Worm (Caenorhabditis elegans) whole organism, L2 larva: Measurements from ENCODE around the gene dos-2.

Experiments
- C34F6.9 ChIP-seq: fragments of 150-350 bp; optimal IDR thresholded peaks from 2 replicates; lab custom pipeline; 2014; ENCODE audit warnings: missing biosample characterization, missing genetic modification characterization
- R02D3.7 ChIP-seq: fragments of 150-350 bp; optimal IDR thresholded peaks from 2 replicates; lab custom pipeline; 2014; ENCODE audit warnings: missing biosample characterization, missing genetic modification characterization
- ZK546.5 ChIP-seq: sonication (generic microtip); optimal IDR thresholded peaks from 2 replicates; lab custom pipeline; 2017; ENCODE audit warnings: missing biosample characterization, missing genetic modification characterization
- alr-1 ChIP-seq: fragments of 150-350 bp; optimal IDR thresholded peaks from 2 replicates; lab custom pipeline; 2014; ENCODE audit warnings: missing biosample characterization, missing genetic modification characterization
- aly-2 ChIP-seq: fragments of 150-350 bp; optimal IDR thresholded peaks from 2 replicates; lab custom pipeline; 2014; ENCODE audit warnings: missing biosample characterization, missing genetic modification characterization
- ama-1 ChIP-seq: fragments of 150-350 bp; optimal IDR thresholded peaks from 2 replicates; lab custom pipeline; 2018; ENCODE audit warnings: inconsistent platforms
- blmp-1 ChIP-seq: sonication (generic microtip); optimal IDR thresholded peaks from 2 replicates; lab custom pipeline; 2017; ENCODE audit warnings: missing genetic modification characterization, mild to moderate bottlenecking, missing compliant biosample characterization, antibody characterized with exemption, moderate library complexity; ENCODE audit not compliant: insufficient read depth
- ceh-82 ChIP-seq: fragments of 150-350 bp; optimal IDR thresholded peaks from 2 replicates; lab custom pipeline; 2014; ENCODE audit warnings: missing biosample characterization, missing genetic modification characterization
- crh-2 ChIP-seq: sonication (generic microtip); optimal IDR thresholded peaks from 2 replicates; lab custom pipeline; 2017; ENCODE audit warnings: missing biosample characterization, missing genetic modification characterization
- dmd-4 ChIP-seq: sonication (generic microtip); optimal IDR thresholded peaks from 2 replicates; lab custom pipeline; 2017; ENCODE audit warnings: missing biosample characterization, missing genetic modification characterization
- elt-1 ChIP-seq: fragments of 150-350 bp; optimal IDR thresholded peaks from 2 replicates; lab custom pipeline; 2014; ENCODE audit warnings: missing biosample characterization, missing genetic modification characterization
- elt-3 ChIP-seq: sonication (generic microtip); optimal IDR thresholded peaks from 2 replicates; lab custom pipeline; 2017; ENCODE audit warnings: missing biosample characterization, missing genetic modification characterization
- fos-1 ChIP-seq: fragments of 150-350 bp; optimal IDR thresholded peaks from 2 replicates; lab custom pipeline; 2014; ENCODE audit warnings: missing biosample characterization, missing genetic modification characterization
- gmeb-1 ChIP-seq: fragments of 150-350 bp; optimal IDR thresholded peaks from 2 replicates; lab custom pipeline; 2014; ENCODE audit warnings: missing biosample characterization, missing genetic modification characterization
- lin-11 ChIP-seq: fragments of 150-350 bp; sonication (generic microtip); optimal IDR thresholded peaks from 2 replicates; lab custom pipeline; 2014; ENCODE audit warnings: missing biosample characterization, missing genetic modification characterization, inconsistent platforms, mixed read lengths
- lin-13 ChIP-seq: fragments of 150-350 bp; optimal IDR thresholded peaks from 2 replicates; lab custom pipeline; 2014; ENCODE audit warnings: missing biosample characterization, missing genetic modification reagents, missing genetic modification characterization
- lsy-2 ChIP-seq, 2 experiments: fragments of 150-350 bp in 1 of 2; sonication (generic microtip) in 1 of 2; optimal IDR thresholded peaks; 2 replicates each; lab custom pipeline; 2014 to 2017; ENCODE audit warnings: missing biosample characterization in 2 of 2, missing genetic modification characterization in 2 of 2
- mab-5 ChIP-seq: fragments of 150-350 bp; optimal IDR thresholded peaks from 2 replicates; lab custom pipeline; 2014; ENCODE audit warnings: missing biosample characterization, missing genetic modification characterization
- mdl-1 ChIP-seq, 2 experiments: fragments of 150-350 bp in 1 of 2; sonication (generic microtip) in 1 of 2; optimal IDR thresholded peaks; 2 replicates each; lab custom pipeline; 2017; ENCODE audit warnings: missing biosample characterization in 2 of 2, missing genetic modification characterization in 2 of 2
- nhr-10 ChIP-seq: sonication (generic microtip); optimal IDR thresholded peaks from 2 replicates; lab custom pipeline; 2017; ENCODE audit warnings: missing biosample characterization, missing genetic modification characterization
- nhr-12 ChIP-seq: fragments of 150-350 bp; optimal IDR thresholded peaks from 2 replicates; lab custom pipeline; 2014; ENCODE audit warnings: missing biosample characterization, missing genetic modification characterization
- nhr-129 ChIP-seq: fragments of 150-350 bp; optimal IDR thresholded peaks from 2 replicates; lab custom pipeline; 2014; ENCODE audit warnings: missing biosample characterization, missing genetic modification characterization
- nhr-23 ChIP-seq: fragments of 150-350 bp; optimal IDR thresholded peaks from 2 replicates; lab custom pipeline; 2014; ENCODE audit warnings: missing biosample characterization, missing genetic modification reagents, missing genetic modification characterization
- nhr-237 ChIP-seq: fragments of 150-350 bp; optimal IDR thresholded peaks from 2 replicates; lab custom pipeline; 2014; ENCODE audit warnings: missing biosample characterization, missing genetic modification characterization
- nhr-25 ChIP-seq: fragments of 150-350 bp; sonication (generic microtip); optimal IDR thresholded peaks from 3 replicates; lab custom pipeline; 2014; ENCODE audit warnings: missing biosample characterization, missing genetic modification characterization
- nhr-77 ChIP-seq: fragments of 150-350 bp; optimal IDR thresholded peaks from 2 replicates; lab custom pipeline; 2014; ENCODE audit warnings: missing biosample characterization, missing genetic modification characterization
- sem-4 ChIP-seq: fragments of 150-350 bp; optimal IDR thresholded peaks from 2 replicates; lab custom pipeline; 2014; ENCODE audit warnings: missing biosample characterization, missing genetic modification reagents, missing genetic modification characterization
- skn-1 ChIP-seq: sonication (generic microtip); optimal IDR thresholded peaks from 2 replicates; lab custom pipeline; 2017; ENCODE audit warnings: missing biosample characterization, missing genetic modification characterization
- sma-3 ChIP-seq: sonication (generic microtip); optimal IDR thresholded peaks from 2 replicates; lab custom pipeline; 2016; ENCODE audit warnings: missing genetic modification reagents, missing genetic modification characterization, missing compliant biosample characterization
- snpc-4 ChIP-seq: fragments of 150-350 bp; optimal IDR thresholded peaks from 2 replicates; lab custom pipeline; 2014; ENCODE audit warnings: missing biosample characterization, missing genetic modification characterization
- unc-39 ChIP-seq: fragments of 150-350 bp; optimal IDR thresholded peaks from 2 replicates; lab custom pipeline; 2014; ENCODE audit warnings: missing biosample characterization, missing genetic modification characterization
- unc-55 ChIP-seq: fragments of 150-350 bp; sonication (generic microtip); optimal IDR thresholded peaks from 3 replicates; lab custom pipeline; 2014; ENCODE audit warnings: missing biosample characterization, missing genetic modification reagents, missing genetic modification characterization
- unc-62 ChIP-seq: fragments of 150-350 bp; optimal IDR thresholded peaks from 2 replicates; lab custom pipeline; 2014; ENCODE audit warnings: missing biosample characterization, missing genetic modification reagents, missing genetic modification characterization
- zag-1 ChIP-seq: fragments of 150-350 bp; optimal IDR thresholded peaks from 2 replicates; lab custom pipeline; 2014; ENCODE audit warnings: missing biosample characterization, missing genetic modification characterization
- ztf-11 ChIP-seq: sonication (generic microtip); optimal IDR thresholded peaks from 2 replicates; lab custom pipeline; 2017; ENCODE audit warnings: missing biosample characterization, missing genetic modification characterization

Gene dos-2

DNA sequence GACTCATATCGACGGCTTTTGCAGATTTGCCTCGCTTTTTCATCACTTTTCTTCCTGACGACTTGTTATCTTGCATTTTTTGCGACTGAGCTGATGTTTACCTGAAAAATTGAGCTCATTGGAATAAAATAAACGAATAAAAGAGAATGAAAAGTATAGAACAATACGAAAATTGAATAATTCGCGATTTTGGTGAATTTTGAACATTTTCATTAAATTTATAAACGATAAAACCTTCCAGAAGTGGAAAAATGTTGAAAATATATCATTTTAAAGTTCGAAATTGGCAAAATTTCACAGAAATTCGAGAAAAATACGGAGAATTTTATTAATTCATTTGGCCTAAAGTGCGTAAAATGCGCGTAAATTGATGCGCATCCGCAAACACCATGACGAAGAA, 42.4 kb upstream of the dos-2 start, which contains the start of gene Y14H12B.2:
TSS of gene Y14H12B.2 (minus strand) at position 101 of the 400 bp plus-strand sequence.
- no peak for TF ChIP-seq skn-1 (tag; lab: Kevin White, UChicago)
- TF ChIP-seq lin-11 = no peak
- TF ChIP-seq nhr-10 (tag; lab: Kevin White, UChicago) = no peak
- TF ChIP-seq C34F6.9 (tag; lab: Kevin White, UChicago) = no peak
- no peak for TF ChIP-seq elt-1 (tag; lab: Kevin White, UChicago)
- TF ChIP-seq ceh-82 (tag; lab: Kevin White, UChicago) = no peak
- TF ChIP-seq fos-1 (tag; lab: Kevin White, UChicago) = no peak
- TF ChIP-seq mab-5 (tag; lab: Kevin White, UChicago) = no peak
- no peak for TF ChIP-seq dmd-4 (tag; lab: Kevin White, UChicago)
- TF ChIP-seq crh-2 (tag; lab: Kevin White, UChicago) = no peak
- no peak for TF ChIP-seq R02D3.7
- TF ChIP-seq zag-1 (tag; lab: Kevin White, UChicago) = no peak
- no peak for TF ChIP-seq nhr-25 (tag; lab: Kevin White, UChicago)
- TF ChIP-seq lsy-2 (tag; optimal IDR thresholded peaks at IDR 0.05; lab: Kevin White, UChicago) = no peak
- TF ChIP-seq nhr-77 (tag; lab: Kevin White, UChicago) = no peak
- TF ChIP-seq, all 48 proteins: peak for 0

- no peak for TF ChIP-seq elt-1 (tag; lab: Kevin White, UChicago)
- TF ChIP-seq nhr-129 (tag; lab: Kevin White, UChicago) = no peak
Measured at ce11 chrII:3934085-3934484, 42.0 kb upstream of the dos-2 start, which contains the start of gene Y14H12B.1. Gene Y14H12B.1 (plus strand): TSS chrII:3934447.

- no peak for TF ChIP-seq gmeb-1 (tag; lab: Kevin White, UChicago)
- TF ChIP-seq unc-62 (GFP tag; lab: Kevin White, UChicago) = no peak
- no peak for TF ChIP-seq mab-5 (tag; lab: Kevin White, UChicago)
- TF ChIP-seq blmp-1 (tag; lab: Kevin White, UChicago) = no peak
- no peak for TF ChIP-seq nhr-237 (tag; lab: Kevin White, UChicago)
- no peak for TF ChIP-seq zag-1 (tag; lab: Kevin White, UChicago)
Measured at ce11 chrII:3935098-3935497, 40.9 kb upstream of the dos-2 start.

- TF ChIP-seq ama-1 (lab: Kevin White, UChicago) (no peak), mdl-1 (tag; optimal IDR thresholded peaks at IDR 0.05; lab: Kevin White, UChicago) (no peak), gmeb-1 (tag; lab: Kevin White, UChicago) (no peak), snpc-4 (tag; lab: Kevin White, UChicago) (no peak), blmp-1 (tag; lab: Kevin White, UChicago) (no peak), sma-3 (no peak), nhr-12 (no peak), nhr-25 (tag; lab: Kevin White, UChicago) (no peak), lin-13 (GFP tag; lab: Kevin White, UChicago) (no peak), nhr-77 (tag; lab: Kevin White, UChicago) (no peak)
Measured at ce11 chrII:3935990-3936389, 40.1 kb upstream of the dos-2 start.

DNA sequence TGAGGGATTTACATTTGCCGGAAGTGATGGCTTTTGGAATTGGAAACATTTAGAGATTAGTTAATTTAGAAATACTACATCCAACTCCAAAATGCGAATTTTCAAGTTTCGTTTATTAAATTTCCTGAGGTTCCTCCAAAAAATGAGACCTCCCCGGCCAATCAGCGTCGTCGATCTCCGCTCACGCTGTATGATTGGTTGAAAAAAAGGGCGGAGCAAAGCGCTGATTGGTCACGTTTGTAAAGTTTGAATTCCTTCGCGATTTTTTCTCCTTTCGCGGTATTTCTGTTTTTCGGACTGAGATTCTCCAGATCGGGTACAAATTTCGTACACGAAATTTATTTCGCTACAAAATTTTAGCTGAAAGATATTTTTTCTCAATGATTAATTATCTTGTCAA, 28.6 kb upstream of the dos-2 start:
- TF ChIP-seq elt-3 (tag; lab: Kevin White, UChicago) = no peak

DNA sequence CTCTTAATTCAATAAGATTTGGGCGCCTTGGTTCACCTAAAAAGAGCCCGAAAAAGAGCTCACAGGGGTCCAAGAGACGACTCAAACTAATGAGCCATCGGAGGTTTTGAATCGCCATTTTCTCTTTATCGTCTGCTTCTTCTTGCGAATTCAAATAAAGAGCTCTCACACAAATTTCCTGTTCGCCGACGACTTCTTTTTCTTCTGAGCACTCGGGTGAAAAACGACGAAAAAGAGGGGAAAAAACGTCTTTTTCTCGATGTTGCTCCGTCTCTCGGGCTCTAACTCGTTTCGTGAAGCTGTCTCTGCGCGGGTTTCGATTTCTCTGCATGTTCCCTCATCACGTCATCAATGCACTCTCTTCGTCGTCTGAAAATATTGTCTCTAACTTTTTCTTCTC, 27.5 kb upstream of the dos-2 start:
- TF ChIP-seq C34F6.9 (tag; lab: Kevin White, UChicago) = peak; percentile 53
- TF ChIP-seq crh-2 (tag; lab: Kevin White, UChicago) = no peak
- TF ChIP-seq nhr-23 = no peak
- TF ChIP-seq unc-55 = peak; percentile 37

- no peak for TF ChIP-seq ztf-11 (tag; lab: Kevin White, UChicago)
- TF ChIP-seq gmeb-1 (tag; lab: Kevin White, UChicago) = no peak
- TF ChIP-seq lin-13 (GFP tag; lab: Kevin White, UChicago) = no peak
- no peak for TF ChIP-seq alr-1 (tag; lab: Kevin White, UChicago)
- no peak for TF ChIP-seq aly-2 (tag; lab: Kevin White, UChicago)
- TF ChIP-seq R02D3.7 = no peak
- no peak for TF ChIP-seq ZK546.5 (tag; lab: Kevin White, UChicago)
- no peak for TF ChIP-seq nhr-25 (tag; lab: Kevin White, UChicago)
- TF ChIP-seq mab-5 (tag; lab: Kevin White, UChicago) = no peak
- TF ChIP-seq elt-3 (tag; lab: Kevin White, UChicago) = no peak
- TF ChIP-seq sem-4 (tag; lab: Kevin White, UChicago) = no peak
- TF ChIP-seq unc-39 (tag; lab: Kevin White, UChicago) = no peak
- TF ChIP-seq nhr-10 (tag; lab: Kevin White, UChicago) = no peak
- no peak for TF ChIP-seq nhr-77 (tag; lab: Kevin White, UChicago)
- no peak for TF ChIP-seq skn-1 (tag; lab: Kevin White, UChicago)
- TF ChIP-seq ama-1 (lab: Kevin White, UChicago) = no peak
Measured at ce11 chrII:3950077-3950476, 26.0 kb upstream of the dos-2 start, which contains the start of gene sea-2. Gene sea-2 (plus strand): TSS chrII:3950377.
